Worm (Caenorhabditis elegans): ENCODE data around the gene T28A11.3.
A peak's percentile ranks its signal among the peaks of the same experiment; 100 is the strongest.

The T28A11.3 gene

DNA sequence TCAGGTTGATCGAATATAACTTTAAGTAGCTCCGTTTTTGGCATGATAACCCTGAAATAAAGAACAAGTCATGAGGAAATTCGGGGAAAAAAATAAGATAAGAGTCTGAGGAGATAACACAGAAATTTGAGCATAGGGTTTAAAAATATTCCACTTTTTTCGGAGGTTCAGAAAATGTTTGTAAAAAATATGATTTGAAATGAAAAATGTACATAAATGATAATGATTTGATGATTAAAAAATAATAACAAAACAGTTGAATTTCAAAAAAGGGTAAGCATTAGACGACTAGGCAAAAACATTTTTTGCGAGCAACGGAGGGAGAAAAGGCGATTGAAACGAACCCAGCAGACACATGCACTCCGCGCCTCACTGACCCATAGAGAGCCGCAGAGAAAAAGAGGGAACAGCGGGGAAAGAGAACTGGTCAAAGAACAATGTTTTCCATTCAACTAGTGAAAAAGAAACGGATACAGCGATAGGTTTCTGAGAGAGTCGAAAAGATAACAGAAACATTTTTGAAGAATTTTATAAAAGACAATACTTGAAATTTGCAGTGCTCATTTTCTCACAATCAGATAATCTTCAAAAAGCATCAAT lies 37.0 kb downstream of the T28A11.3 start, which contains the start of gene arrd-18:
arrd-18 (minus strand) TSS at position 51 of the 600 bp plus-strand sequence.
- TF ChIP-seq dox-1 (GFP tag; IDR thresholded peaks at IDR 0.05) (peak; percentile 86), hmg-1.2 (GFP tag; IDR thresholded peaks at IDR 0.05) (peak; percentile 74; the same call in 1 of the 2 replicates), attf-5 (GFP tag; optimal IDR thresholded peaks at IDR 0.05) (peak; percentile 11), dpff-1 (tag; optimal IDR thresholded peaks at IDR 0.05) (no peak), rcor-1 (GFP tag; IDR thresholded peaks at IDR 0.05) (peak; percentile 66), nfyb-1 (GFP tag; IDR thresholded peaks at IDR 0.05) (peak; percentile 72; the same call in 1 of the 2 replicates), egl-18 (GFP tag; IDR thresholded peaks at IDR 0.05) (no peak), nhr-80 (tag; optimal IDR thresholded peaks at IDR 0.05) (peak; percentile 56), hlh-12 (tag; optimal IDR thresholded peaks at IDR 0.05) (no peak)

ce11 chrV:3315308-3315707 lies 40.2 kb downstream of the T28A11.3 start, which contains the start of gene arrd-19:
Gene arrd-19, minus strand, starts transcription at chrV:3315516.
- TF ChIP-seq lin-54 (GFP tag; optimal IDR thresholded peaks at IDR 0.05) = peak; percentile 32
- peak; percentile 49; the same call in 1 of the 2 replicates for TF ChIP-seq zfh-2 (GFP tag; conservative IDR thresholded peaks at IDR 0.05)
- TF ChIP-seq snpc-4 (GFP tag; optimal IDR thresholded peaks at IDR 0.05) = no peak
- peak in 2 of 4 experiments; percentile 5 to 10 for TF ChIP-seq snpc-4 (tag; optimal IDR thresholded peaks at IDR 0.05)
- peak; percentile 73; the same call in 1 of the 2 replicates for TF ChIP-seq nfyb-1 (GFP tag; IDR thresholded peaks at IDR 0.05)
- no peak for TF ChIP-seq sptf-2 (GFP tag; optimal IDR thresholded peaks at IDR 0.05)
- no peak for TF ChIP-seq F37B4.10 (GFP tag; IDR thresholded peaks at IDR 0.05)
- TF ChIP-seq nhr-80 (tag; optimal IDR thresholded peaks at IDR 0.05) = peak; percentile 73
- TF ChIP-seq F22D6.2 (tag; optimal IDR thresholded peaks at IDR 0.05) = peak; percentile 69
- peak; percentile 63 for TF ChIP-seq ceh-27 (GFP tag; optimal IDR thresholded peaks at IDR 0.05)
- TF ChIP-seq ceh-100 (GFP tag; IDR thresholded peaks at IDR 0.05) = peak; percentile 48; the same call in 1 of the 2 replicates
- peak; percentile 51; the same call in 1 of the 2 replicates for TF ChIP-seq Y56A3A.18 (GFP tag; IDR thresholded peaks at IDR 0.05)
- TF ChIP-seq rec-8 (tag; optimal IDR thresholded peaks at IDR 0.05) = no peak
- TF ChIP-seq let-526 (GFP tag; IDR thresholded peaks at IDR 0.05) = peak; percentile 57; the same call in 1 of the 2 replicates
- TF ChIP-seq attf-3 (GFP tag; conservative IDR thresholded peaks at IDR 0.05) = peak; percentile 42
- TF ChIP-seq F57A8.1 (GFP tag; optimal IDR thresholded peaks at IDR 0.05) = no peak
- TF ChIP-seq hmg-20 (GFP tag; IDR thresholded peaks at IDR 0.05) = peak; percentile 52; the same call in 1 of the 2 replicates
- TF ChIP-seq ekl-4 (GFP tag; IDR thresholded peaks at IDR 0.05) = peak; percentile 43; the same call in 1 of the 2 replicates
- TF ChIP-seq rcor-1 (GFP tag; IDR thresholded peaks at IDR 0.05) = peak; percentile 49; the same call in 1 of the 2 replicates
- no peak for TF ChIP-seq lsl-1 (GFP tag; optimal IDR thresholded peaks at IDR 0.05)
- peak; percentile 36 for TF ChIP-seq tbp1 (GFP tag; optimal IDR thresholded peaks at IDR 0.05)
- TF ChIP-seq Y53G8AR.9 (GFP tag; conservative IDR thresholded peaks at IDR 0.05) = peak; percentile 47; the same call in 1 of the 2 replicates
- TF ChIP-seq cebp-1 (GFP tag; IDR thresholded peaks at IDR 0.05) = peak; percentile 47; the same call in 1 of the 2 replicates
- TF ChIP-seq cebp-1 (tag; optimal IDR thresholded peaks at IDR 0.05) = no peak
- peak; percentile 8 for TF ChIP-seq chd-7 (tag; optimal IDR thresholded peaks at IDR 0.05)
- TF ChIP-seq lag-1 (GFP tag; IDR thresholded peaks at IDR 0.05) = 0 out of 2 replicates have a peak, but pooled peaks have one; percentile 64
- TF ChIP-seq dox-1 (GFP tag; IDR thresholded peaks at IDR 0.05) = peak; percentile 97
- peak; percentile 51 for TF ChIP-seq ZK185.1 (tag; optimal IDR thresholded peaks at IDR 0.05; ENCODE audit: poor library complexity, severe bottlenecking)
- TF ChIP-seq pbrm-1 (GFP tag; IDR thresholded peaks at IDR 0.05) = peak; percentile 66; the same call in 1 of the 2 replicates
- peak; percentile 21 for TF ChIP-seq ztf-26 (tag; optimal IDR thresholded peaks at IDR 0.05)
- peak; percentile 52 for TF ChIP-seq K12H6.12 (tag; optimal IDR thresholded peaks at IDR 0.05)
- TF ChIP-seq efl-1 (GFP tag; optimal IDR thresholded peaks at IDR 0.05) = no peak
- TF ChIP-seq attf-5 (GFP tag; optimal IDR thresholded peaks at IDR 0.05) = peak; percentile 65

Data from whole organism, young adult.